Fruit fly (Drosophila melanogaster): ENCODE data around the gene TotF.

Gene TotF

dm6 chr2L:19865539-19866068 is 46.6 kb downstream of the TotF start (continued):
- TF ChIP-seq fd85E (GFP tag; optimal IDR thresholded peaks at IDR 0.05) (peak; percentile 64), CG10631 (GFP tag; optimal IDR thresholded peaks at IDR 0.05) (peak; percentile 85), topi (GFP tag; optimal IDR thresholded peaks at IDR 0.05) (peak; percentile 57), CG6792 (GFP tag; optimal IDR thresholded peaks at IDR 0.05) (peak; percentile 91), Met (GFP tag; optimal IDR thresholded peaks at IDR 0.05) (peak; percentile 89), Sox14 (GFP tag; optimal IDR thresholded peaks at IDR 0.05) (peak; percentile 91), CG6854 (GFP tag; optimal IDR thresholded peaks at IDR 0.05) (peak; percentile 46), Ets96B (tag; optimal IDR thresholded peaks at IDR 0.05) (peak; percentile 33), CG8119 (GFP tag; IDR thresholded peaks at IDR 0.05) (peak; percentile 96)

Measured in whole organism, prepupa.